Fruit fly (Drosophila melanogaster): Measurements from ENCODE around the gene bark.

- TF ChIP-seq psq (optimal IDR thresholded peaks at IDR 0.05) (no peak), EcR (GFP tag; optimal IDR thresholded peaks at IDR 0.05) (no peak), CG8478 (optimal IDR thresholded peaks at IDR 0.05) (no peak)
Observed at dm6 chr2L:3806197-3807030, 19.4 kb downstream of the bark start.
